Worm (Caenorhabditis elegans) whole organism, young adult: ENCODE results near the gene nhr-105.

Experiments
- Y95B8A.8 ChIP-seq: fragments of 200-800 bp; sonication (Bioruptor generic); IDR thresholded peaks from 2 replicates; pipeline ENCODE4 v1.3.6; 2022; ENCODE audit warnings: missing genetic modification reagents, missing genetic modification characterization, missing compliant biosample characterization
- cebp-2 ChIP-seq: fragments of 200-800 bp; sonication (Bioruptor generic); IDR thresholded peaks from 2 replicates; pipeline ENCODE4 v1.3.6; 2022; ENCODE audit warnings: missing genetic modification characterization, missing compliant biosample characterization
- nfya-1 ChIP-seq: sonication (generic microtip); optimal IDR thresholded peaks from 2 replicates; lab custom pipeline; 2017; ENCODE audit warnings: antibody characterized with exemption, missing compliant biosample characterization, missing genetic modification characterization, borderline replicate concordance; ENCODE audit not compliant: insufficient read depth
- rpc-1 ChIP-seq, 2 experiments: fragments of 150-350 bp in 1 of 2; sonication (generic microtip) in 1 of 2; optimal IDR thresholded peaks; 2 replicates each; lab custom pipeline; 2014 to 2018; ENCODE audit warnings: missing biosample characterization in 1 of 2, missing genetic modification characterization in 1 of 2, missing genetic modification reagents in 1 of 2, missing genotype in 1 of 2

DNA sequence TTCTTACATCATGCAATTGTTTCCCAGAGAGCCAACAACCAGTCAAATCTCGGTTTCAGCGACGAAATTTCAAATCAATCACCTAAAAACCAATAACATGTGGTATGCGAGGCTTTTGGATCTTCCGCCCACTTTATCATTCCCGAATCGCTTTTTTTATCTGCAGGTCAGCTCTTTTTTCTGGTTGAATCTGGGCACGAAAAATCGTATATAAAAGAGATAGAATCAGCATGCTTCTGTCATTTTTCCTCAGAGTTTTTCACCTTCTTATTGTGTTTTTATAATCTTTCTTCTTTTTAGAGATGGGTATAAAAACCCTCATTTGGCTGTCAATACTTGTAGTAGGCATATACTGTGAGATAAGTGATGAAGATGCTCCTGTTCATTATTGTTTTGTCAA is 46.6 kb upstream of the nhr-105 start, which contains the start of gene cht-3:
- TF ChIP-seq rpc-1 (optimal IDR thresholded peaks at IDR 0.05; lab: Kevin White, UChicago) (no peak), rpc-1 (tag; optimal IDR thresholded peaks at IDR 0.05; lab: Kevin White, UChicago) (no peak), cebp-2 (GFP tag; lab: Robert Waterston, UW) (no peak), Y95B8A.8 (GFP tag; lab: Robert Waterston, UW) (no peak), nfya-1 (tag; lab: Kevin White, UChicago) (no peak)
